Fruit fly (Drosophila melanogaster): ENCODE results near the gene sowah.

Gene sowah

dm6 chr3L:12533392-12534070 lies 38.8 kb downstream of the sowah start, which contains the start of the genes Tsf2 and CG34242 (continued):
- TF ChIP-seq CG18476 (GFP tag; optimal IDR thresholded peaks at IDR 0.05) (no peak), Pdp1 (GFP tag; optimal IDR thresholded peaks at IDR 0.05) (peak in 1 of 2 experiments; percentile 26), eve (GFP tag; optimal IDR thresholded peaks at IDR 0.05) (no peak), CG14050 (GFP tag; IDR thresholded peaks at IDR 0.05) (no peak), CG4707 (GFP tag; optimal IDR thresholded peaks at IDR 0.05) (no peak), pfk (GFP tag; optimal IDR thresholded peaks at IDR 0.05) (no peak), CG18764 (GFP tag; optimal IDR thresholded peaks at IDR 0.05) (peak; percentile 18), Meics (GFP tag; optimal IDR thresholded peaks at IDR 0.05) (peak; percentile 88), Spps (tag; optimal IDR thresholded peaks at IDR 0.05) (peak; percentile 29), CG3065 (GFP tag; optimal IDR thresholded peaks at IDR 0.05) (no peak), CG11398 (GFP tag; optimal IDR thresholded peaks at IDR 0.05) (no peak), h (optimal IDR thresholded peaks at IDR 0.05) (no peak), CG3847 (GFP tag; IDR thresholded peaks at IDR 0.05) (peak; percentile 57), CG7963 (GFP tag; IDR thresholded peaks at IDR 0.05; ENCODE audit: partially characterized antibody) (no peak), NC2α (GFP tag; optimal IDR thresholded peaks at IDR 0.05) (no peak), jigr1 (GFP tag; IDR thresholded peaks at IDR 0.05) (peak; percentile 59; the same call in 2 of the 3 replicates), CG16779 (GFP tag; IDR thresholded peaks at IDR 0.05) (no peak), CG17912 (GFP tag; optimal IDR thresholded peaks at IDR 0.05) (no peak), NK7.1 (GFP tag; optimal IDR thresholded peaks at IDR 0.05) (no peak), zf30C (GFP tag; optimal IDR thresholded peaks at IDR 0.05) (no peak), ewg (GFP tag; optimal IDR thresholded peaks at IDR 0.05) (no peak), B-H2 (GFP tag; optimal IDR thresholded peaks at IDR 0.05) (no peak), CG30403 (GFP tag; optimal IDR thresholded peaks at IDR 0.05) (peak; percentile 53), row (GFP tag; IDR thresholded peaks at IDR 0.05) (peak; percentile 84), Ets97D (GFP tag; optimal IDR thresholded peaks at IDR 0.05) (no peak), CG17361 (GFP tag; IDR thresholded peaks at IDR 0.05) (peak; percentile 94), Bdp1 (GFP tag; optimal IDR thresholded peaks at IDR 0.05) (no peak), CG17829 (tag; optimal IDR thresholded peaks at IDR 0.05) (peak; percentile 83), CG13424 (tag; optimal IDR thresholded peaks at IDR 0.05) (peak; percentile 8), CG17328 (GFP tag; IDR thresholded peaks at IDR 0.05) (no peak), kay (GFP tag; optimal IDR thresholded peaks at IDR 0.05) (peak; percentile 70), salm (tag; optimal IDR thresholded peaks at IDR 0.05) (peak; percentile 4), Opbp (GFP tag; IDR thresholded peaks at IDR 0.05; ENCODE audit: partially characterized antibody) (no peak), dimm (GFP tag; IDR thresholded peaks at IDR 0.05) (peak; percentile 87), CG3995 (GFP tag; optimal IDR thresholded peaks at IDR 0.05) (peak; percentile 61), caup (GFP tag; optimal IDR thresholded peaks at IDR 0.05; ENCODE audit: severe bottlenecking) (peak; percentile 66), CG6689 (GFP tag; IDR thresholded peaks at IDR 0.05) (peak; percentile 97), CG12744 (GFP tag; optimal IDR thresholded peaks at IDR 0.05) (no peak), Dip2 (GFP tag; IDR thresholded peaks at IDR 0.05) (no peak), Mes4 (GFP tag; optimal IDR thresholded peaks at IDR 0.05) (no peak), stc (GFP tag; IDR thresholded peaks at IDR 0.05) (peak; percentile 83), bigmax (GFP tag; optimal IDR thresholded peaks at IDR 0.05) (no peak), fu2 (GFP tag; optimal IDR thresholded peaks at IDR 0.05) (no peak), Drgx (GFP tag; IDR thresholded peaks at IDR 0.05) (peak; percentile 95), CG15479 (GFP tag; optimal IDR thresholded peaks at IDR 0.05) (no peak), ash1 (GFP tag; optimal IDR thresholded peaks at IDR 0.05) (no peak), bsh (GFP tag; optimal IDR thresholded peaks at IDR 0.05) (peak in 1 of 2 experiments; percentile 14), CG3726 (GFP tag; IDR thresholded peaks at IDR 0.05) (peak; percentile 84; the same call in 2 of the 3 replicates), CG6854 (GFP tag; optimal IDR thresholded peaks at IDR 0.05) (no peak), NC2β (GFP tag; optimal IDR thresholded peaks at IDR 0.05) (no peak), eyg (GFP tag; optimal IDR thresholded peaks at IDR 0.05) (no peak)
